Worm (Caenorhabditis elegans): ENCODE measurements around the gene trxr-2.

DNA sequence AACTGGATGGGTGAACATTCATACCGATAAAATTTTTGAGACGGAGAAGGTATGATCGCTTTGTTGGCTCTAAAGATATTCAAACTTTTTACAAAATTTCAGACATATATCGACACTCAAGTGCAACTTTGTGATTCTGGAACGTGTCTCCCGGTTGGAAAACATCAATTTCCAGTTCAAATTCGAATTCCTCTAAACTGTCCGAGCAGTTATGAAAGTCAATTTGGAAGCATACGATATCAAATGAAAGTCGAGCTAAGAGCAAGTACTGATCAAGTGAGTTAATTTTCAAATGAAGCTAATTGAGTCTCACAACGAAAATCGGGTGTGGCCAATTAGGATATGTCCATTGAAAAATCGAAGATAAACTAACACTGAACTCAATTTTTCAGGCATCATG lies 20.8 kb downstream of the trxr-2 start:
- TF ChIP-seq unc-62 (GFP tag; optimal IDR thresholded peaks at IDR 0.05) = no peak
- TF ChIP-seq ceh-82 (tag; optimal IDR thresholded peaks at IDR 0.05) = no peak
